Worm (Caenorhabditis elegans): ENCODE results near the gene T13C2.2.

DNA sequence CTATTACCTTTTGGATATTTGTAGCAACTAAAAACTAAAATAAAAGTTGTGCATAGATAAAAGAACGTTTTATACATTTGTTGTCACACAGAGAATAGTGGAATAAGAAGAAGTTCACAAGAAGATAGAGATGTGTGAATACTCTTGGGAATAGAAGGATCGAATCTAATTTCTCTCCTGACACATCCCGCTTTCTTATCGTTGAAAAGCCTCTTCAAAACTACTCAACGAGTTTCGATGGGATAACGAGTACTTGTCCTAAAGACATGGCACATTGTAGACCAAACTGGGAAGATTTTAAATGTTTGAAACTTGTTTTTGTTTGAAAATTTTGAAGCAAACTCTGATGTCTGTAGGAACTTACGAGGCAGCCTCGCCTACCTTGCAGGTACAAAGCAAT lies 19.5 kb upstream of the T13C2.2 start:
- TF ChIP-seq pha-4 (tag; optimal IDR thresholded peaks at IDR 0.05) (no peak), T26A5.8 (tag; optimal IDR thresholded peaks at IDR 0.05) (no peak), dpl-1 (GFP tag; optimal IDR thresholded peaks at IDR 0.05) (no peak), B0336.3 (GFP tag; IDR thresholded peaks at IDR 0.05) (no peak), Y53F4B.3 (GFP tag; IDR thresholded peaks at IDR 0.05) (no peak), hrde-1 (tag; optimal IDR thresholded peaks at IDR 0.05; ENCODE audit: borderline replicate concordance) (no peak), pbrm-1 (GFP tag; IDR thresholded peaks at IDR 0.05) (no peak)
